Fruit fly (Drosophila melanogaster): ENCODE measurements around the gene Rpt2.

The Rpt2 gene

DNA sequence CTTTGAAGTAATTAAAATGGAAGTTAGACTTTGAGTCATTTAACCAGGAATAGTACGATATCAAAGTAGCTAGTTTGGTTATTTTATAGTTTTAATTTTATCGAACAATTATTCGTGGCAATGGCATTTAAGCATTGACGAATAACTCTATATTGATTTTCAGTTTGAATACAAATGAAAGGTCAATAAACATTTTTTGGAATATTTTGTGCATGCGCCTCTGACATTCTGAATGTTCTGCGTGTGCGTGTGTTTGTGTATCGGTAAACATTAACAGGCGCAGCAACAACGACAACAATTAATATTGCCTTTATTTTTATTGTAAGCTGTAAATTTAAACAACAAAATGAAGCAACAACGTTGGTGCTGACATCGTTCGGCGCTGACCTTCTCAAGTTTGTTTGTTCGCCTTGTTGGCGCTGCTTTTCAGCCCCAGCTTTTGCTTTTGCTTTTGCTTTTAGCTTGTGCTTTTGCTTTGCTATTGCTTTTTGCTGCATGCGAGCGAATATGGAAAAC, 22.0 kb downstream of the Rpt2 start (continued):
- TF ChIP-seq CG8765 (GFP tag; IDR thresholded peaks at IDR 0.05): no peak
- TF ChIP-seq chif (GFP tag; optimal IDR thresholded peaks at IDR 0.05): peak in 1 of 2 experiments; percentile 1
- no peak for TF ChIP-seq tup (GFP tag; optimal IDR thresholded peaks at IDR 0.05)
- no peak for TF ChIP-seq Camta (GFP tag; optimal IDR thresholded peaks at IDR 0.05)
- no peak for TF ChIP-seq CG9437 (GFP tag; optimal IDR thresholded peaks at IDR 0.05)
- peak; percentile 56 for TF ChIP-seq CG2678 (tag; optimal IDR thresholded peaks at IDR 0.05)
- TF ChIP-seq psq (GFP tag; optimal IDR thresholded peaks at IDR 0.05): no peak
- peak; percentile 47 for TF ChIP-seq CG15601 (tag; optimal IDR thresholded peaks at IDR 0.05)
- TF ChIP-seq ind (GFP tag; optimal IDR thresholded peaks at IDR 0.05): no peak
- no peak for TF ChIP-seq hbn (GFP tag; IDR thresholded peaks at IDR 0.05; ENCODE audit: partially characterized antibody)
- no peak for TF ChIP-seq gce (GFP tag; IDR thresholded peaks at IDR 0.05)
- peak; percentile 19 for TF ChIP-seq eyg (GFP tag; optimal IDR thresholded peaks at IDR 0.05)
- no peak for TF ChIP-seq ems (GFP tag; optimal IDR thresholded peaks at IDR 0.05)
- TF ChIP-seq Bdp1 (GFP tag; optimal IDR thresholded peaks at IDR 0.05): no peak
- TF ChIP-seq chinmo (GFP tag; IDR thresholded peaks at IDR 0.05; ENCODE audit: partially characterized antibody): peak; percentile 96
- TF ChIP-seq Nf-YC (tag; optimal IDR thresholded peaks at IDR 0.05): peak; percentile 22
- TF ChIP-seq jigr1 (GFP tag; IDR thresholded peaks at IDR 0.05): no peak
- peak; percentile 24 for TF ChIP-seq CG16863 (GFP tag; optimal IDR thresholded peaks at IDR 0.05)
- no peak for TF ChIP-seq Mad (GFP tag; optimal IDR thresholded peaks at IDR 0.05)
- no peak for TF ChIP-seq CG2199 (GFP tag; IDR thresholded peaks at IDR 0.05)
- no peak for TF ChIP-seq CG9215 (GFP tag; IDR thresholded peaks at IDR 0.05)
- peak; percentile 69 for TF ChIP-seq Med (GFP tag)
- TF ChIP-seq Pdp1 (GFP tag; optimal IDR thresholded peaks at IDR 0.05): no peak
- peak; percentile 13 for TF ChIP-seq Adf1 (GFP tag; IDR thresholded peaks at IDR 0.05)
- peak; percentile 53 for TF ChIP-seq Asciz (GFP tag; optimal IDR thresholded peaks at IDR 0.05)
- no peak for TF ChIP-seq CG10979 (tag; optimal IDR thresholded peaks at IDR 0.05)
- TF ChIP-seq Trl (optimal IDR thresholded peaks at IDR 0.05): no peak
- no peak for TF ChIP-seq Trl (GFP tag; optimal IDR thresholded peaks at IDR 0.05)
- TF ChIP-seq Optix (GFP tag; IDR thresholded peaks at IDR 0.05): no peak
- peak; percentile 39 for TF ChIP-seq onecut (GFP tag; IDR thresholded peaks at IDR 0.05)
- no peak for TF ChIP-seq HLH4C (GFP tag; IDR thresholded peaks at IDR 0.05; ENCODE audit: partially characterized antibody)
- TF ChIP-seq CG10462 (GFP tag; optimal IDR thresholded peaks at IDR 0.05): no peak
- TF ChIP-seq CG10209 (GFP tag; optimal IDR thresholded peaks at IDR 0.05): peak; percentile 57
- no peak for TF ChIP-seq CG2712 (tag; optimal IDR thresholded peaks at IDR 0.05)
- peak; percentile 54 for TF ChIP-seq gem (tag; optimal IDR thresholded peaks at IDR 0.05)
- peak; percentile 49 for TF ChIP-seq Hmr (GFP tag; optimal IDR thresholded peaks at IDR 0.05)
- TF ChIP-seq dati (GFP tag; IDR thresholded peaks at IDR 0.05): no peak
- TF ChIP-seq dmrt11E (tag; optimal IDR thresholded peaks at IDR 0.05): no peak
- TF ChIP-seq CG10543 (GFP tag; optimal IDR thresholded peaks at IDR 0.05): peak; percentile 60
- TF ChIP-seq Hr3 (GFP tag; optimal IDR thresholded peaks at IDR 0.05): no peak
- TF ChIP-seq ranshi (GFP tag; IDR thresholded peaks at IDR 0.05): peak; percentile 31; the same call in 1 of the 2 replicates
- no peak for TF ChIP-seq aop (GFP tag; IDR thresholded peaks at IDR 0.05)
- peak in 1 of 2 experiments; percentile 42 for TF ChIP-seq bsh (GFP tag; optimal IDR thresholded peaks at IDR 0.05)
- peak; percentile 41 for TF ChIP-seq CoRest (tag; optimal IDR thresholded peaks at IDR 0.05)
- no peak for TF ChIP-seq CG3847 (GFP tag; IDR thresholded peaks at IDR 0.05)
- TF ChIP-seq inv (GFP tag; IDR thresholded peaks at IDR 0.05; ENCODE audit: partially characterized antibody): no peak
- peak; percentile 57 for TF ChIP-seq salm (tag; optimal IDR thresholded peaks at IDR 0.05)
- TF ChIP-seq mld (GFP tag; IDR thresholded peaks at IDR 0.05; ENCODE audit: partially characterized antibody): no peak

Measured in whole organism, embryonic.